Worm (Caenorhabditis elegans): Measurements from ENCODE around the gene msp-55.

msp-55 gene

ce11 chrIV:5089795-5090528, 34.1 kb upstream of the msp-55 start:
- peak; percentile 76 for TF ChIP-seq lsy-2 (tag; optimal IDR thresholded peaks at IDR 0.05)
- peak; percentile 12 for TF ChIP-seq ces-1 (GFP tag; optimal IDR thresholded peaks at IDR 0.05)

- no peak for TF ChIP-seq ztf-11 (tag; optimal IDR thresholded peaks at IDR 0.05)
- no peak for TF ChIP-seq ceh-39 (tag; optimal IDR thresholded peaks at IDR 0.05)
- no peak for TF ChIP-seq nhr-28 (tag; optimal IDR thresholded peaks at IDR 0.05)
- TF ChIP-seq nhr-237 (tag; optimal IDR thresholded peaks at IDR 0.05): no peak
- no peak for TF ChIP-seq ceh-83 (GFP tag; optimal IDR thresholded peaks at IDR 0.05)
- no peak for TF ChIP-seq elt-1 (tag; optimal IDR thresholded peaks at IDR 0.05; ENCODE audit: borderline replicate concordance, insufficient read depth)
- TF ChIP-seq sem-2 (GFP tag; optimal IDR thresholded peaks at IDR 0.05): no peak
- TF ChIP-seq cnd-1 (tag; optimal IDR thresholded peaks at IDR 0.05): no peak
- TF ChIP-seq nhr-76 (tag; optimal IDR thresholded peaks at IDR 0.05): no peak
- TF ChIP-seq nhr-2 (tag; optimal IDR thresholded peaks at IDR 0.05): no peak
- no peak for TF ChIP-seq pha-4 (tag; optimal IDR thresholded peaks at IDR 0.05)
- TF ChIP-seq lin-13 (tag; optimal IDR thresholded peaks at IDR 0.05): no peak
- TF ChIP-seq zip-8 (tag; optimal IDR thresholded peaks at IDR 0.05): no peak
Measured at ce11 chrIV:5088814-5089322, 33.1 kb upstream of the msp-55 start, which contains the start of gene ivd-1. Gene ivd-1, minus strand, starts transcription at chrIV:5088864.

ce11 chrIV:5086961-5087326, 31.1 kb upstream of the msp-55 start:
- TF ChIP-seq blmp-1 (tag; optimal IDR thresholded peaks at IDR 0.05) (no peak), ceh-43 (GFP tag; optimal IDR thresholded peaks at IDR 0.05) (no peak), sem-2 (GFP tag; optimal IDR thresholded peaks at IDR 0.05) (no peak), mep-1 (tag; optimal IDR thresholded peaks at IDR 0.05) (no peak), mls-2 (tag; optimal IDR thresholded peaks at IDR 0.05) (no peak), ceh-83 (GFP tag; optimal IDR thresholded peaks at IDR 0.05) (no peak), unc-120 (tag; optimal IDR thresholded peaks at IDR 0.05; ENCODE audit: poor library complexity, severe bottlenecking) (no peak), ztf-11 (tag; optimal IDR thresholded peaks at IDR 0.05) (no peak), ham-2 (GFP tag; optimal IDR thresholded peaks at IDR 0.05) (no peak), tbx-8 (GFP tag; optimal IDR thresholded peaks at IDR 0.05) (no peak), elt-3 (tag; optimal IDR thresholded peaks at IDR 0.05) (no peak), mab-5 (tag; optimal IDR thresholded peaks at IDR 0.05) (no peak)

- TF ChIP-seq ztf-11 (tag; optimal IDR thresholded peaks at IDR 0.05) (no peak), ces-1 (GFP tag; optimal IDR thresholded peaks at IDR 0.05) (no peak), ceh-43 (GFP tag; optimal IDR thresholded peaks at IDR 0.05) (no peak), blmp-1 (tag; optimal IDR thresholded peaks at IDR 0.05) (no peak), pha-4 (tag; optimal IDR thresholded peaks at IDR 0.05) (no peak)
Measured at ce11 chrIV:5086243-5086960, 30.6 kb upstream of the msp-55 start.

- TF ChIP-seq bed-3 (GFP tag; optimal IDR thresholded peaks at IDR 0.05) (no peak), cnd-1 (tag; optimal IDR thresholded peaks at IDR 0.05) (no peak), ces-1 (GFP tag; optimal IDR thresholded peaks at IDR 0.05) (no peak), mls-2 (tag; optimal IDR thresholded peaks at IDR 0.05) (no peak), elt-3 (tag; optimal IDR thresholded peaks at IDR 0.05) (no peak), nhr-76 (tag; optimal IDR thresholded peaks at IDR 0.05) (no peak), mab-5 (tag; optimal IDR thresholded peaks at IDR 0.05) (no peak), unc-39 (tag; optimal IDR thresholded peaks at IDR 0.05) (no peak)
Measured at ce11 chrIV:5085782-5086181, 30.0 kb upstream of the msp-55 start.

ce11 chrIV:5083832-5084231, 28.0 kb upstream of the msp-55 start:
- no peak for TF ChIP-seq mep-1 (tag; optimal IDR thresholded peaks at IDR 0.05)
- no peak for TF ChIP-seq flh-1 (GFP tag; optimal IDR thresholded peaks at IDR 0.05)
- no peak for TF ChIP-seq ceh-39 (tag; optimal IDR thresholded peaks at IDR 0.05)
- TF ChIP-seq elt-3 (tag; optimal IDR thresholded peaks at IDR 0.05): no peak
- TF ChIP-seq cnd-1 (tag; optimal IDR thresholded peaks at IDR 0.05): no peak
- no peak for TF ChIP-seq nhr-237 (tag; optimal IDR thresholded peaks at IDR 0.05)
- no peak for TF ChIP-seq unc-120 (tag; optimal IDR thresholded peaks at IDR 0.05; ENCODE audit: poor library complexity, severe bottlenecking)
- TF ChIP-seq sem-2 (GFP tag; optimal IDR thresholded peaks at IDR 0.05): no peak
